Fruit fly (Drosophila melanogaster): ENCODE data around the gene mRpL1.

Gene mRpL1

dm6 chr3R:8305110-8305509 is 3.9 kb downstream of the mRpL1 start, which contains the start of gene Sgt1:
Sgt1 (minus strand) TSS chr3R:8305274.
- TF ChIP-seq Dif (GFP tag; optimal IDR thresholded peaks at IDR 0.05; ENCODE audit: partially characterized antibody) (no peak), tai (GFP tag; optimal IDR thresholded peaks at IDR 0.05) (no peak), Myc (optimal IDR thresholded peaks at IDR 0.05) (no peak), Mio (GFP tag; optimal IDR thresholded peaks at IDR 0.05) (no peak), HLH106 (tag; optimal IDR thresholded peaks at IDR 0.05) (peak; percentile 33), foxo (GFP tag; optimal IDR thresholded peaks at IDR 0.05) (peak in 1 of 2 experiments; percentile 45), CG32264 (GFP tag; optimal IDR thresholded peaks at IDR 0.05) (no peak), Rel (GFP tag; optimal IDR thresholded peaks at IDR 0.05) (no peak), Rel (tag; optimal IDR thresholded peaks at IDR 0.05) (peak; percentile 91), dsf (GFP tag; optimal IDR thresholded peaks at IDR 0.05; ENCODE audit: borderline replicate concordance) (no peak), dmrt93B (GFP tag; optimal IDR thresholded peaks at IDR 0.05) (no peak), OdsH (GFP tag; optimal IDR thresholded peaks at IDR 0.05) (peak; percentile 36), h (GFP tag; optimal IDR thresholded peaks at IDR 0.05) (no peak), psq (GFP tag; optimal IDR thresholded peaks at IDR 0.05) (no peak), ey (GFP tag; optimal IDR thresholded peaks at IDR 0.05) (peak; percentile 39), Sp1 (GFP tag; optimal IDR thresholded peaks at IDR 0.05) (no peak), GATAd (GFP tag; optimal IDR thresholded peaks at IDR 0.05) (no peak), brk (GFP tag; optimal IDR thresholded peaks at IDR 0.05) (no peak), br (GFP tag; optimal IDR thresholded peaks at IDR 0.05) (no peak), jim (GFP tag; optimal IDR thresholded peaks at IDR 0.05) (no peak), Hnf4 (GFP tag; optimal IDR thresholded peaks at IDR 0.05) (no peak), pan (optimal IDR thresholded peaks at IDR 0.05) (no peak), Abd-B (GFP tag; optimal IDR thresholded peaks at IDR 0.05) (no peak), sv (GFP tag; optimal IDR thresholded peaks at IDR 0.05) (no peak), Hr78 (GFP tag; optimal IDR thresholded peaks at IDR 0.05) (no peak), usp (GFP tag; optimal IDR thresholded peaks at IDR 0.05) (no peak)

dm6 chr3R:8306188-8306926 is 5.1 kb downstream of the mRpL1 start:
- no peak for TF ChIP-seq CG9705 (GFP tag; optimal IDR thresholded peaks at IDR 0.05)
- peak in 1 of 2 experiments; percentile 20 for TF ChIP-seq foxo (GFP tag; optimal IDR thresholded peaks at IDR 0.05)
- peak; percentile 82 for TF ChIP-seq sage (GFP tag; optimal IDR thresholded peaks at IDR 0.05)

dm6 chr3R:8306927-8307261 is 5.7 kb downstream of the mRpL1 start:
- TF ChIP-seq sage (GFP tag; optimal IDR thresholded peaks at IDR 0.05): no peak
- TF ChIP-seq psq (GFP tag; optimal IDR thresholded peaks at IDR 0.05): no peak
- TF ChIP-seq h (GFP tag; optimal IDR thresholded peaks at IDR 0.05): no peak

dm6 chr3R:8307283-8307682 is 6.0 kb downstream of the mRpL1 start:
- TF ChIP-seq sage (GFP tag; optimal IDR thresholded peaks at IDR 0.05) (no peak), Myc (optimal IDR thresholded peaks at IDR 0.05) (no peak)

dm6 chr3R:8308515-8308959 is 7.3 kb downstream of the mRpL1 start, which contains the start of gene tex:
tex (minus strand) TSS chr3R:8308645.
- TF ChIP-seq Sp1 (GFP tag; optimal IDR thresholded peaks at IDR 0.05): no peak
- TF ChIP-seq lola (GFP tag; optimal IDR thresholded peaks at IDR 0.05): no peak
- no peak for TF ChIP-seq Myc (optimal IDR thresholded peaks at IDR 0.05)
- TF ChIP-seq CG32264 (GFP tag; optimal IDR thresholded peaks at IDR 0.05): no peak
- TF ChIP-seq brk (GFP tag; optimal IDR thresholded peaks at IDR 0.05): no peak
- TF ChIP-seq Hr83 (GFP tag; optimal IDR thresholded peaks at IDR 0.05; ENCODE audit: poor library complexity, severe bottlenecking): no peak
- no peak for TF ChIP-seq foxo (GFP tag; optimal IDR thresholded peaks at IDR 0.05)
- TF ChIP-seq Hnf4 (GFP tag; optimal IDR thresholded peaks at IDR 0.05): no peak
- TF ChIP-seq dmrt93B (GFP tag; optimal IDR thresholded peaks at IDR 0.05): no peak
- no peak for TF ChIP-seq ey (GFP tag; optimal IDR thresholded peaks at IDR 0.05)
- TF ChIP-seq OdsH (GFP tag; optimal IDR thresholded peaks at IDR 0.05): no peak

dm6 chr3R:8310678-8311077 is 9.4 kb downstream of the mRpL1 start, which contains the start of gene CG11693:
CG11693 (minus strand) TSS chr3R:8310778.
- no peak for TF ChIP-seq Mio (GFP tag; optimal IDR thresholded peaks at IDR 0.05)
- TF ChIP-seq CrebA (GFP tag; optimal IDR thresholded peaks at IDR 0.05; ENCODE audit: borderline replicate concordance): no peak
- TF ChIP-seq Hr83 (GFP tag; optimal IDR thresholded peaks at IDR 0.05; ENCODE audit: poor library complexity, severe bottlenecking): no peak
- TF ChIP-seq jim (GFP tag; optimal IDR thresholded peaks at IDR 0.05): no peak
- no peak for TF ChIP-seq dl (GFP tag; optimal IDR thresholded peaks at IDR 0.05; ENCODE audit: insufficient read depth in 1 of 2, partially characterized antibody in 2 of 2)
- TF ChIP-seq OdsH (GFP tag; optimal IDR thresholded peaks at IDR 0.05): no peak
- TF ChIP-seq Vsx2 (GFP tag; optimal IDR thresholded peaks at IDR 0.05; ENCODE audit: partially characterized antibody): no peak
- no peak for TF ChIP-seq usp (GFP tag; optimal IDR thresholded peaks at IDR 0.05)
- no peak for TF ChIP-seq psq (GFP tag; optimal IDR thresholded peaks at IDR 0.05)
- TF ChIP-seq foxo (GFP tag; optimal IDR thresholded peaks at IDR 0.05): no peak
- no peak for TF ChIP-seq Myc (optimal IDR thresholded peaks at IDR 0.05)
- no peak for TF ChIP-seq Sp1 (GFP tag; optimal IDR thresholded peaks at IDR 0.05)
- no peak for TF ChIP-seq h (GFP tag; optimal IDR thresholded peaks at IDR 0.05)
- TF ChIP-seq dsf (GFP tag; optimal IDR thresholded peaks at IDR 0.05; ENCODE audit: borderline replicate concordance): no peak
- no peak for TF ChIP-seq pan (optimal IDR thresholded peaks at IDR 0.05)
- no peak for TF ChIP-seq ey (GFP tag; optimal IDR thresholded peaks at IDR 0.05)
- TF ChIP-seq rgr (GFP tag; optimal IDR thresholded peaks at IDR 0.05): no peak
- TF ChIP-seq woc (GFP tag; optimal IDR thresholded peaks at IDR 0.05): no peak
- no peak for TF ChIP-seq Abd-B (GFP tag; optimal IDR thresholded peaks at IDR 0.05)
